Worm (Caenorhabditis elegans) whole organism, late embryonic: ENCODE results near the gene gar-2.

ENCODE experiments used
- C38D4.7 ChIP-seq: fragments of 200-800 bp; sonication (Bioruptor generic); optimal IDR thresholded peaks from 2 replicates; lab custom pipeline; 2018; ENCODE audit warnings: mild to moderate bottlenecking, missing genetic modification characterization, moderate library complexity, missing compliant biosample characterization
- K02D7.2 ChIP-seq: sonication (generic microtip); optimal IDR thresholded peaks from 2 replicates; lab custom pipeline; 2017; ENCODE audit warnings: mild to moderate bottlenecking, missing genetic modification characterization, missing compliant biosample characterization
- T23F11.4 ChIP-seq: fragments of 200-800 bp; sonication (Bioruptor generic); optimal IDR thresholded peaks from 2 replicates; lab custom pipeline; 2018; ENCODE audit warnings: mild to moderate bottlenecking, missing genetic modification characterization, missing compliant biosample characterization
- ama-1 ChIP-seq: fragments of 150-350 bp; optimal IDR thresholded peaks from 2 replicates; lab custom pipeline; 2014
- ceh-18 ChIP-seq: sonication (generic microtip); optimal IDR thresholded peaks from 2 replicates; lab custom pipeline; 2016; ENCODE audit warnings: missing genetic modification characterization, missing compliant biosample characterization
- ceh-2 ChIP-seq: sonication (generic microtip); optimal IDR thresholded peaks from 2 replicates; lab custom pipeline; 2016; ENCODE audit warnings: missing genotype, missing genetic modification characterization, missing compliant biosample characterization
- ceh-22 ChIP-seq: sonication (generic microtip); optimal IDR thresholded peaks from 2 replicates; lab custom pipeline; 2017; ENCODE audit warnings: missing biosample characterization, missing genetic modification characterization
- ceh-24 ChIP-seq: sonication (generic microtip); optimal IDR thresholded peaks from 2 replicates; lab custom pipeline; 2016; ENCODE audit warnings: mild to moderate bottlenecking, missing genetic modification characterization, missing compliant biosample characterization
- ceh-30 ChIP-seq: fragments of 150-350 bp; optimal IDR thresholded peaks from 2 replicates; lab custom pipeline; 2014; ENCODE audit warnings: missing biosample characterization, missing genetic modification characterization
- ceh-31 ChIP-seq: sonication (generic microtip); optimal IDR thresholded peaks from 2 replicates; lab custom pipeline; 2016; ENCODE audit warnings: missing genetic modification characterization, missing compliant biosample characterization
- ceh-45 ChIP-seq: fragments of 200-800 bp; sonication (Bioruptor generic); IDR thresholded peaks from 2 replicates; pipeline ENCODE4 v1.3.6; 2022; ENCODE audit warnings: missing genetic modification reagents, missing genetic modification characterization, missing compliant biosample characterization
- ceh-48 ChIP-seq: sonication (generic microtip); optimal IDR thresholded peaks from 2 replicates; lab custom pipeline; 2016; ENCODE audit warnings: missing genetic modification characterization, inconsistent platforms, missing compliant biosample characterization
- che-1 ChIP-seq: sonication (generic microtip); optimal IDR thresholded peaks from 2 replicates; lab custom pipeline; 2016; ENCODE audit warnings: mild to moderate bottlenecking, missing genetic modification characterization, missing compliant biosample characterization
- dmd-4 ChIP-seq: sonication (generic microtip); optimal IDR thresholded peaks from 2 replicates; lab custom pipeline; 2016; ENCODE audit warnings: borderline replicate concordance, missing genetic modification characterization, missing compliant biosample characterization
- elt-4 ChIP-seq: sonication (generic microtip); optimal IDR thresholded peaks from 2 replicates; lab custom pipeline; 2016; ENCODE audit warnings: missing genetic modification characterization, missing compliant biosample characterization
- eyg-1 ChIP-seq: sonication (generic microtip); optimal IDR thresholded peaks from 2 replicates; lab custom pipeline; 2016; ENCODE audit warnings: missing genotype, missing genetic modification characterization, missing compliant biosample characterization
- fax-1 ChIP-seq: sonication (generic microtip); optimal IDR thresholded peaks from 2 replicates; lab custom pipeline; 2016; ENCODE audit warnings: missing genotype, missing genetic modification characterization, missing compliant biosample characterization
- fkh-10 ChIP-seq: fragments of 150-350 bp; optimal IDR thresholded peaks from 2 replicates; lab custom pipeline; 2014; ENCODE audit warnings: missing biosample characterization, missing genetic modification reagents, missing genetic modification characterization
- fkh-6 ChIP-seq: sonication (generic microtip); optimal IDR thresholded peaks from 2 replicates; lab custom pipeline; 2016; ENCODE audit warnings: missing genetic modification characterization, missing compliant biosample characterization
- gmeb-2 ChIP-seq: sonication (generic microtip); optimal IDR thresholded peaks from 2 replicates; lab custom pipeline; 2016; ENCODE audit warnings: missing genetic modification characterization, inconsistent platforms, missing compliant biosample characterization
- hlh-8 ChIP-seq: sonication (generic microtip); optimal IDR thresholded peaks from 2 replicates; lab custom pipeline; 2016; ENCODE audit warnings: missing genotype, missing genetic modification characterization, missing compliant biosample characterization
- lim-6 ChIP-seq: sonication (generic microtip); optimal IDR thresholded peaks from 2 replicates; lab custom pipeline; 2016; ENCODE audit warnings: missing genetic modification characterization, missing compliant biosample characterization
- madf-2 ChIP-seq: sonication (generic microtip); optimal IDR thresholded peaks from 2 replicates; lab custom pipeline; 2017; ENCODE audit warnings: missing genetic modification characterization, missing compliant biosample characterization
- nhr-11 ChIP-seq: fragments of 150-350 bp; optimal IDR thresholded peaks from 2 replicates; lab custom pipeline; 2014; ENCODE audit warnings: missing biosample characterization, missing genetic modification characterization
- npax-4 ChIP-seq: sonication (generic microtip); optimal IDR thresholded peaks from 2 replicates; lab custom pipeline; 2016; ENCODE audit warnings: missing genetic modification characterization, missing compliant biosample characterization
- odd-2 ChIP-seq: sonication (generic microtip); optimal IDR thresholded peaks from 2 replicates; lab custom pipeline; 2017; ENCODE audit warnings: antibody characterized with exemption, mild to moderate bottlenecking, missing genetic modification characterization, missing compliant biosample characterization
- pax-1 ChIP-seq: fragments of 150-350 bp; optimal IDR thresholded peaks from 2 replicates; lab custom pipeline; 2014; ENCODE audit warnings: missing biosample characterization, missing genetic modification characterization
- pha-2 ChIP-seq: sonication (generic microtip); optimal IDR thresholded peaks from 2 replicates; lab custom pipeline; 2017; ENCODE audit warnings: mild to moderate bottlenecking, missing genetic modification characterization, missing compliant biosample characterization
- pha-4 ChIP-seq: fragments of 150-350 bp; optimal IDR thresholded peaks from 2 replicates; lab custom pipeline; 2018; ENCODE audit warnings: missing biosample characterization, missing genetic modification reagents, missing genetic modification characterization
- sox-2 ChIP-seq: fragments of 200-800 bp; sonication (Bioruptor generic); IDR thresholded peaks from 2 replicates; pipeline ENCODE4 v1.3.6; 2022; ENCODE audit warnings: missing genetic modification reagents, missing genetic modification characterization, missing compliant biosample characterization
- sox-4 ChIP-seq: sonication (generic microtip); optimal IDR thresholded peaks from 2 replicates; lab custom pipeline; 2017; ENCODE audit warnings: mild to moderate bottlenecking, missing genetic modification characterization, inconsistent platforms, missing compliant biosample characterization
- tbx-7 ChIP-seq: sonication (generic microtip); optimal IDR thresholded peaks from 2 replicates; lab custom pipeline; 2016; ENCODE audit warnings: missing genotype, missing genetic modification characterization, missing compliant biosample characterization
- ttx-3 ChIP-seq: sonication (generic microtip); optimal IDR thresholded peaks from 2 replicates; lab custom pipeline; 2016; ENCODE audit warnings: missing genetic modification reagents, missing genetic modification characterization, missing compliant biosample characterization
- unc-42 ChIP-seq: sonication (generic microtip); optimal IDR thresholded peaks from 2 replicates; lab custom pipeline; 2016; ENCODE audit warnings: missing genotype, missing genetic modification characterization, missing compliant biosample characterization

gar-2 gene

ce11 chrIII:6312244-6312643, 3.1 kb downstream of the gar-2 start:
- TF ChIP-seq fkh-6 (tag; lab: Kevin White, UChicago) (no peak), unc-42 (tag; lab: Kevin White, UChicago) (peak; percentile 34)

- TF ChIP-seq ceh-24 (tag; lab: Kevin White, UChicago) (no peak), ceh-30 (no peak)
Observed at ce11 chrIII:6315515-6315914, 6.3 kb downstream of the gar-2 start.

ce11 chrIII:6316795-6317194, 7.6 kb downstream of the gar-2 start:
- no peak for TF ChIP-seq sox-2
- TF ChIP-seq che-1, result no peak
- no peak for TF ChIP-seq tbx-7 (tag; lab: Kevin White, UChicago)
- no peak for TF ChIP-seq ttx-3 (tag; lab: Kevin White, UChicago)
- TF ChIP-seq ceh-45 (GFP tag; lab: Robert Waterston, UW), result no peak
- no peak for TF ChIP-seq hlh-8 (tag; lab: Kevin White, UChicago)
- TF ChIP-seq dmd-4 (tag; lab: Kevin White, UChicago), result no peak
- no peak for TF ChIP-seq fkh-6 (tag; lab: Kevin White, UChicago)
- no peak for TF ChIP-seq sox-4 (tag; lab: Kevin White, UChicago)
- TF ChIP-seq ceh-2 (tag; lab: Kevin White, UChicago), result no peak
- TF ChIP-seq ceh-18 (tag; lab: Kevin White, UChicago), result no peak
- no peak for TF ChIP-seq gmeb-2 (tag; lab: Kevin White, UChicago)
- TF ChIP-seq madf-2, result no peak
- no peak for TF ChIP-seq elt-4 (tag; lab: Kevin White, UChicago)
- TF ChIP-seq pha-4 (tag; lab: Kevin White, UChicago), result no peak
- no peak for TF ChIP-seq fax-1
- TF ChIP-seq odd-2, result no peak

ce11 chrIII:6317345-6317744, 8.2 kb downstream of the gar-2 start:
- no peak for TF ChIP-seq che-1
- TF ChIP-seq ama-1 (lab: Kevin White, UChicago), result no peak
- no peak for TF ChIP-seq npax-4 (tag; lab: Kevin White, UChicago)
- peak; percentile 84 for TF ChIP-seq fkh-10 (GFP tag; lab: Kevin White, UChicago)
- TF ChIP-seq unc-42 (tag; lab: Kevin White, UChicago), result peak; percentile 99
- no peak for TF ChIP-seq ceh-31 (tag; lab: Kevin White, UChicago)
- TF ChIP-seq T23F11.4 (GFP tag; lab: Kevin White, UChicago), result no peak
- no peak for TF ChIP-seq pha-2 (tag; lab: Kevin White, UChicago)
- no peak for TF ChIP-seq gmeb-2 (tag; lab: Kevin White, UChicago)
- TF ChIP-seq ceh-48 (tag; lab: Kevin White, UChicago), result no peak
- TF ChIP-seq lim-6 (tag; lab: Kevin White, UChicago), result no peak
- no peak for TF ChIP-seq hlh-8 (tag; lab: Kevin White, UChicago)

DNA sequence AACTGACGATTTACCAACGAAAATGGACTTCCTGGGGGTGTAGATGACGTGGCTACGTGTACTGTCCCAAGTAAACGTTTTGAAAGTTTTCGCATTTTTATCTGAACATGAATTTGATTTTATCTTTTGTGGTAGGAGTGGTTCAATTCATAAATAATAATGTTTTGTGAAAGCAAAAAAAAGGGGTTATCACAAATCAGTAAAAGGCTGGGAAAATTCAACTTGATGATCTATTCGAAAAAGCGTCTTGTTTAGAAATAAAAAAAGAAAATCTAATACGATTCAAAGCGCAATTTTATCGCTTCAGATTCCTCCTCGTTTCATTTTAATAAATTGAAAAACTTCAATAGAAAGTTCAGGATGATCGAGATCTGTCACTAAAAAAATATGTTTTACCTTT, 15.0 kb downstream of the gar-2 start, which contains the start of gene C56G2.5:
Gene C56G2.5 (minus strand): TSS at position 101 of the 400 bp plus-strand sequence.
- TF ChIP-seq T23F11.4 (GFP tag; lab: Kevin White, UChicago), result no peak
- TF ChIP-seq K02D7.2 (tag; lab: Kevin White, UChicago), result no peak
- no peak for TF ChIP-seq nhr-11
- no peak for TF ChIP-seq eyg-1 (tag; lab: Kevin White, UChicago)
- no peak for TF ChIP-seq C38D4.7
- no peak for TF ChIP-seq pax-1
- TF ChIP-seq, all 69 proteins: peak for 0

ce11 chrIII:6331211-6331782, 22.1 kb downstream of the gar-2 start, which contains the start of gene C56G2.4:
Gene C56G2.4 (plus strand): TSS chrIII:6331732.
- TF ChIP-seq unc-42 (tag; lab: Kevin White, UChicago), result peak; percentile 22
- no peak for TF ChIP-seq ceh-22 (tag; lab: Kevin White, UChicago)
